Worm (Caenorhabditis elegans) whole organism, early embryonic: ENCODE measurements around the gene srw-41.

Experiments used
- ama-1 ChIP-seq: fragments of 150-350 bp; optimal IDR thresholded peaks from 2 replicates; lab custom pipeline; 2014
- hmbx-1 ChIP-seq: sonication (generic microtip); optimal IDR thresholded peaks from 2 replicates; lab custom pipeline; 2016; ENCODE audit warnings: mild to moderate bottlenecking, missing genetic modification characterization, missing compliant biosample characterization
- hmg-4 ChIP-seq: fragments of 200-800 bp; sonication (Bioruptor generic); optimal IDR thresholded peaks from 2 replicates; lab custom pipeline; 2018; ENCODE audit warnings: mild to moderate bottlenecking, missing genetic modification characterization, missing compliant biosample characterization
- sea-1 ChIP-seq: fragments of 200-800 bp; sonication (Bioruptor generic); conservative IDR thresholded peaks from 2 replicates; pipeline ENCODE4 v1.3.6; 2022; ENCODE audit warnings: missing genetic modification characterization, missing compliant biosample characterization
- tbx-37 ChIP-seq: fragments of 200-800 bp; sonication (Bioruptor generic); conservative IDR thresholded peaks from 2 replicates; pipeline ENCODE4 v1.3.6; 2022; ENCODE audit warnings: missing genetic modification reagents, missing genetic modification characterization, missing compliant biosample characterization

ce11 chrV:16746231-16746990 lies 49.1 kb downstream of the srw-41 start, which contains the start of gene gyg-2:
- no peak for TF ChIP-seq ama-1 (lab: Kevin White, UChicago)
- TF ChIP-seq hmg-4 (GFP tag; lab: Kevin White, UChicago), result no peak
- no peak for TF ChIP-seq hmbx-1 (tag; lab: Kevin White, UChicago)
- no peak for TF ChIP-seq sea-1
- no peak for TF ChIP-seq tbx-37
